Worm (Caenorhabditis elegans) whole organism, L4 larva: ENCODE results near the gene col-38.

ENCODE experiments used
- F10B5.3 ChIP-seq: sonication (generic microtip); optimal IDR thresholded peaks from 2 replicates; lab custom pipeline; 2016; ENCODE audit warnings: mild to moderate bottlenecking, missing genetic modification characterization, missing compliant biosample characterization
- F26F4.8 ChIP-seq: fragments of 200-800 bp; sonication (Bioruptor generic); conservative IDR thresholded peaks from 2 replicates; pipeline ENCODE4 v1.3.6; 2022; ENCODE audit warnings: missing genetic modification characterization, missing compliant biosample characterization
- F37D6.2 ChIP-seq: sonication (generic microtip); optimal IDR thresholded peaks from 2 replicates; lab custom pipeline; 2016; ENCODE audit warnings: mild to moderate bottlenecking, missing genetic modification characterization, missing compliant biosample characterization
- F49E8.2 ChIP-seq: sonication (generic microtip); optimal IDR thresholded peaks from 2 replicates; lab custom pipeline; 2016; ENCODE audit warnings: missing compliant biosample characterization, mild to moderate bottlenecking, missing genetic modification characterization, borderline replicate concordance
- R02D3.7 ChIP-seq: fragments of 150-350 bp; sonication (generic microtip); optimal IDR thresholded peaks from 3 replicates; lab custom pipeline; 2014; ENCODE audit warnings: missing biosample characterization, missing genetic modification characterization
- T26A8.4 ChIP-seq: fragments of 200-800 bp; sonication (Bioruptor generic); IDR thresholded peaks from 2 replicates; pipeline ENCODE4 v1.3.6; 2022; ENCODE audit warnings: missing genetic modification characterization, missing compliant biosample characterization
- Y48G9A.11 ChIP-seq: fragments of 200-800 bp; sonication (Bioruptor generic); IDR thresholded peaks from 2 replicates; pipeline ENCODE4 v1.3.6; 2022; ENCODE audit warnings: missing genetic modification reagents, missing genetic modification characterization, missing compliant biosample characterization
- Y75B8A.6 ChIP-seq: fragments of 200-800 bp; sonication (Bioruptor generic); IDR thresholded peaks from 2 replicates; pipeline ENCODE4 v1.3.6; 2022; ENCODE audit warnings: missing genetic modification reagents, missing genetic modification characterization, missing compliant biosample characterization
- ZK546.5 ChIP-seq, 2 experiments: sonication (generic microtip); optimal IDR thresholded peaks; 2 replicates each; lab custom pipeline; 2017; ENCODE audit warnings: missing biosample characterization in 2 of 2, missing genetic modification characterization in 2 of 2
- aha-1 ChIP-seq: fragments of 150-350 bp; peaks from one replicate; lab custom pipeline; 2014; ENCODE audit warnings: missing biosample characterization, missing genetic modification characterization
- arid-1 ChIP-seq: fragments of 200-800 bp; sonication (Bioruptor generic); conservative IDR thresholded peaks from 2 replicates; pipeline ENCODE4 v1.3.6; 2022; ENCODE audit warnings: missing genetic modification reagents, missing genetic modification characterization, missing compliant biosample characterization
- attf-4 ChIP-seq: sonication (generic microtip); optimal IDR thresholded peaks from 3 replicates; lab custom pipeline; 2017; ENCODE audit warnings: missing biosample characterization, missing genetic modification characterization
- ceh-32 ChIP-seq: sonication (generic microtip); optimal IDR thresholded peaks from 2 replicates; lab custom pipeline; 2016; ENCODE audit warnings: mild to moderate bottlenecking, missing genetic modification characterization, missing compliant biosample characterization; ENCODE audit not compliant: poor library complexity
- ceh-44 ChIP-seq: fragments of 200-800 bp; sonication (Bioruptor generic); IDR thresholded peaks from 2 replicates; pipeline ENCODE4 v1.3.6; 2022; ENCODE audit warnings: missing genetic modification reagents, missing genetic modification characterization, missing compliant biosample characterization
- ceh-62 ChIP-seq: sonication (generic microtip); optimal IDR thresholded peaks from 2 replicates; lab custom pipeline; 2017; ENCODE audit warnings: missing biosample characterization, missing genetic modification characterization
- daf-19 ChIP-seq: fragments of 200-800 bp; sonication (Bioruptor generic); conservative IDR thresholded peaks from 2 replicates; pipeline ENCODE4 v1.3.6; 2022; ENCODE audit warnings: missing genetic modification characterization, missing compliant biosample characterization
- dmd-6 ChIP-seq: fragments of 200-800 bp; sonication (Bioruptor generic); IDR thresholded peaks from 2 replicates; pipeline ENCODE4 v1.3.6; 2022; ENCODE audit warnings: missing genetic modification reagents, missing genetic modification characterization, missing compliant biosample characterization
- dmd-9 ChIP-seq: fragments of 200-800 bp; sonication (Bioruptor generic); IDR thresholded peaks from 2 replicates; pipeline ENCODE4 v1.3.6; 2022; ENCODE audit warnings: missing genetic modification reagents, missing genetic modification characterization, missing compliant biosample characterization
- dpl-1 ChIP-seq: fragments of 150-350 bp; optimal IDR thresholded peaks from 2 replicates; lab custom pipeline; 2014; ENCODE audit warnings: missing biosample characterization, missing genetic modification reagents, missing genetic modification characterization
- dve-1 ChIP-seq: sonication (generic microtip); optimal IDR thresholded peaks from 2 replicates; lab custom pipeline; 2017; ENCODE audit warnings: antibody characterized with exemption, mild to moderate bottlenecking, missing genetic modification characterization, missing compliant biosample characterization; ENCODE audit not compliant: insufficient read depth
- egl-43 ChIP-seq: fragments of 200-800 bp; sonication (Bioruptor generic); IDR thresholded peaks from 2 replicates; pipeline ENCODE4 v1.3.6; 2022; ENCODE audit warnings: missing genetic modification reagents, missing genetic modification characterization, missing compliant biosample characterization
- fkh-10 ChIP-seq: fragments of 150-350 bp; optimal IDR thresholded peaks from 2 replicates; lab custom pipeline; 2014; ENCODE audit warnings: missing biosample characterization, missing genetic modification reagents, missing genetic modification characterization
- hlh-11 ChIP-seq: fragments of 200-800 bp; sonication (Bioruptor generic); optimal IDR thresholded peaks from 2 replicates; lab custom pipeline; 2018; ENCODE audit warnings: mild to moderate bottlenecking, missing genetic modification characterization, missing compliant biosample characterization
- jun-1 ChIP-seq: fragments of 150-350 bp; optimal IDR thresholded peaks from 2 replicates; lab custom pipeline; 2014; ENCODE audit warnings: missing biosample characterization, missing genetic modification reagents, missing genetic modification characterization
- lin-13 ChIP-seq: fragments of 150-350 bp; optimal IDR thresholded peaks from 2 replicates; lab custom pipeline; 2014; ENCODE audit warnings: missing biosample characterization, missing genetic modification reagents, missing genetic modification characterization
- lin-15B ChIP-seq: fragments of 150-350 bp; sonication (generic microtip); optimal IDR thresholded peaks from 3 replicates; lab custom pipeline; 2014; ENCODE audit warnings: missing biosample characterization, missing genetic modification characterization
- mdl-1 ChIP-seq, 2 experiments: fragments of 150-350 bp in 1 of 2; sonication (generic microtip) in 1 of 2; optimal IDR thresholded peaks; 2 replicates each; lab custom pipeline; 2014 to 2017; ENCODE audit warnings: missing biosample characterization in 2 of 2, missing genetic modification characterization in 2 of 2
- mes-2 ChIP-seq: sonication (generic microtip); optimal IDR thresholded peaks from 2 replicates; lab custom pipeline; 2016; ENCODE audit warnings: missing genotype, mild to moderate bottlenecking, missing genetic modification characterization, missing compliant biosample characterization; ENCODE audit not compliant: poor library complexity, severe bottlenecking
- mxl-2 ChIP-seq: fragments of 200-800 bp; sonication (Bioruptor generic); conservative IDR thresholded peaks from 2 replicates; pipeline ENCODE4 v1.3.6; 2022; ENCODE audit warnings: missing genetic modification reagents, missing genetic modification characterization, missing compliant biosample characterization
- nhr-10 ChIP-seq: fragments of 150-350 bp; optimal IDR thresholded peaks from 2 replicates; lab custom pipeline; 2014; ENCODE audit warnings: missing biosample characterization, missing genetic modification characterization
- nhr-11 ChIP-seq: fragments of 150-350 bp; optimal IDR thresholded peaks from 2 replicates; lab custom pipeline; 2014; ENCODE audit warnings: missing biosample characterization, missing genetic modification characterization
- nhr-111 ChIP-seq: fragments of 200-800 bp; sonication (Bioruptor generic); optimal IDR thresholded peaks from 2 replicates; lab custom pipeline; 2018; ENCODE audit warnings: mild to moderate bottlenecking, missing genetic modification characterization, missing compliant biosample characterization
- nhr-42 ChIP-seq: fragments of 200-800 bp; sonication (Bioruptor generic); IDR thresholded peaks from 2 replicates; pipeline ENCODE4 v1.3.6; 2022; ENCODE audit warnings: missing genetic modification characterization, missing compliant biosample characterization
- nhr-48 ChIP-seq: sonication (generic microtip); optimal IDR thresholded peaks from 2 replicates; lab custom pipeline; 2016; ENCODE audit warnings: mild to moderate bottlenecking, missing genetic modification characterization, missing compliant biosample characterization
- nhr-6 ChIP-seq: fragments of 150-350 bp; optimal IDR thresholded peaks from 2 replicates; lab custom pipeline; 2014; ENCODE audit warnings: missing biosample characterization, missing genetic modification characterization
- nhr-76 ChIP-seq: fragments of 150-350 bp; optimal IDR thresholded peaks from 2 replicates; lab custom pipeline; 2014; ENCODE audit warnings: missing biosample characterization, missing genetic modification characterization
- pha-4 ChIP-seq, 2 experiments: fragments of 150-350 bp in 1 of 2; fragments of 200-800 bp in 1 of 2; sonication (Bioruptor generic) in 1 of 2; IDR thresholded peaks in 1 of 2; optimal IDR thresholded peaks in 1 of 2; 2 replicates each; pipeline versions ENCODE4 v1.3.6 to Lab custom; 2014 to 2022; ENCODE audit warnings: missing genetic modification characterization in 2 of 2, missing genetic modification reagents in 2 of 2, missing biosample characterization in 1 of 2, missing compliant biosample characterization in 1 of 2
- rbr-2 ChIP-seq: sonication (generic microtip); optimal IDR thresholded peaks from 2 replicates; lab custom pipeline; 2016; ENCODE audit warnings: missing genotype, missing genetic modification characterization, missing compliant biosample characterization
- snpc-4 ChIP-seq: fragments of 150-350 bp; optimal IDR thresholded peaks from 2 replicates; lab custom pipeline; 2014; ENCODE audit warnings: missing biosample characterization, missing genetic modification characterization
- spr-3 ChIP-seq: fragments of 200-800 bp; sonication (Bioruptor generic); optimal IDR thresholded peaks from 2 replicates; lab custom pipeline; 2018; ENCODE audit warnings: mild to moderate bottlenecking, missing genetic modification characterization, missing compliant biosample characterization
- tag-97 ChIP-seq: fragments of 200-800 bp; sonication (Bioruptor generic); IDR thresholded peaks from 2 replicates; pipeline ENCODE4 v1.3.6; 2022; ENCODE audit warnings: missing genetic modification characterization, missing compliant biosample characterization
- unc-130 ChIP-seq: sonication (generic microtip); optimal IDR thresholded peaks from 2 replicates; lab custom pipeline; 2016; ENCODE audit warnings: missing genetic modification reagents, missing genetic modification characterization, missing compliant biosample characterization
- unc-39 ChIP-seq: sonication (generic microtip); optimal IDR thresholded peaks from 2 replicates; lab custom pipeline; 2017; ENCODE audit warnings: missing biosample characterization, missing genetic modification characterization
- unc-62 ChIP-seq, 3 experiments: fragments of 150-350 bp in 1 of 3; sonication (generic microtip); optimal IDR thresholded peaks in 2 of 3; peaks in 1 of 3; 1 replicate in 1 of 3; 2 replicates in 2 of 3; lab custom pipeline; 2014 to 2017; ENCODE audit warnings: missing biosample characterization in 3 of 3, missing genetic modification characterization in 3 of 3, missing genetic modification reagents in 3 of 3, missing genotype in 1 of 3
- vab-7 ChIP-seq: fragments of 200-800 bp; sonication (Bioruptor generic); IDR thresholded peaks from 2 replicates; pipeline ENCODE4 v1.3.6; 2022; ENCODE audit warnings: missing genetic modification reagents, missing genetic modification characterization, missing compliant biosample characterization
- zfp-3 ChIP-seq: fragments of 200-800 bp; sonication (Bioruptor generic); conservative IDR thresholded peaks from 2 replicates; pipeline ENCODE4 v1.3.6; 2022; ENCODE audit warnings: missing genetic modification reagents, missing genetic modification characterization, missing compliant biosample characterization

Gene col-38

ce11 chrII:8603567-8604359, 34.9 kb upstream of the col-38 start, which contains the start of gene suf-1 (continued):
- no peak for TF ChIP-seq mxl-2 (GFP tag; lab: Robert Waterston, UW)
- no peak for TF ChIP-seq F37D6.2 (tag; lab: Kevin White, UChicago)
- TF ChIP-seq vab-7 (GFP tag; lab: Robert Waterston, UW), result 0 out of 2 replicates have a peak, but pooled peaks have one; percentile 13
- no peak for TF ChIP-seq nhr-11
- peak; percentile 72 for TF ChIP-seq attf-4 (tag; lab: Kevin White, UChicago)
- no peak for TF ChIP-seq lin-15B (tag; lab: Kevin White, UChicago)
- no peak for TF ChIP-seq jun-1 (tag; lab: Kevin White, UChicago)
- TF ChIP-seq fkh-10, result no peak
- no peak for TF ChIP-seq mdl-1 (tag; optimal IDR thresholded peaks at IDR 0.05; lab: Kevin White, UChicago)

- no peak for TF ChIP-seq nhr-42 (GFP tag; lab: Robert Waterston, UW)
- TF ChIP-seq snpc-4, result no peak
- TF ChIP-seq dmd-6 (GFP tag; lab: Robert Waterston, UW), result no peak
- TF ChIP-seq tag-97 (GFP tag; lab: Robert Waterston, UW), result no peak
- no peak for TF ChIP-seq unc-39
- TF ChIP-seq hlh-11, result peak; percentile 28
- TF ChIP-seq dmd-9 (GFP tag; lab: Robert Waterston, UW), result no peak
- TF ChIP-seq arid-1 (GFP tag; lab: Robert Waterston, UW), result no peak
- TF ChIP-seq daf-19, result no peak
- TF ChIP-seq dve-1, result no peak
- no peak for TF ChIP-seq R02D3.7
- no peak for TF ChIP-seq egl-43 (GFP tag; lab: Robert Waterston, UW)
- TF ChIP-seq nhr-6, result peak; percentile 15
- no peak for TF ChIP-seq ceh-44 (GFP tag; lab: Robert Waterston, UW)
- peak; percentile 78 for TF ChIP-seq mes-2 (tag; lab: Kevin White, UChicago)
- TF ChIP-seq zfp-3 (GFP tag; lab: Robert Waterston, UW), result no peak
- no peak for TF ChIP-seq unc-62 (GFP tag; optimal IDR thresholded peaks at IDR 0.05 in 1 of 2; lab: Kevin White, UChicago)
- no peak for TF ChIP-seq unc-62 (tag; optimal IDR thresholded peaks at IDR 0.05; lab: Kevin White, UChicago)
- TF ChIP-seq ceh-62 (tag; lab: Kevin White, UChicago), result no peak
- no peak for TF ChIP-seq nhr-76 (tag; lab: Kevin White, UChicago)
- no peak for TF ChIP-seq nhr-111 (GFP tag; lab: Kevin White, UChicago)
- no peak for TF ChIP-seq ceh-32 (tag; lab: Kevin White, UChicago)
- peak; percentile 61 for TF ChIP-seq aha-1 (tag; lab: Kevin White, UChicago)
- 0 out of 2 replicates have a peak, but pooled peaks have one; percentile 11 for TF ChIP-seq T26A8.4 (GFP tag; lab: Robert Waterston, UW)
- no peak for TF ChIP-seq ZK546.5 (tag; optimal IDR thresholded peaks at IDR 0.05; lab: Kevin White, UChicago)
- no peak for TF ChIP-seq lin-13
- TF ChIP-seq vab-7 (GFP tag; lab: Robert Waterston, UW), result no peak
- TF ChIP-seq F26F4.8, result no peak
- no peak for TF ChIP-seq unc-130 (GFP tag; lab: Kevin White, UChicago)
- TF ChIP-seq Y48G9A.11 (GFP tag; lab: Robert Waterston, UW), result no peak
- peak; percentile 70 for TF ChIP-seq dpl-1
- no peak for TF ChIP-seq nhr-10 (tag; lab: Kevin White, UChicago)
- TF ChIP-seq pha-4 (GFP tag; IDR thresholded peaks at IDR 0.05; lab: Robert Waterston, UW), result no peak
- no peak for TF ChIP-seq pha-4 (tag; optimal IDR thresholded peaks at IDR 0.05; lab: Kevin White, UChicago)
- peak; percentile 23 for TF ChIP-seq nhr-11
- TF ChIP-seq spr-3 (GFP tag; lab: Kevin White, UChicago), result no peak
- no peak for TF ChIP-seq F10B5.3 (tag; lab: Kevin White, UChicago)
- peak; percentile 24 for TF ChIP-seq fkh-10
- peak; percentile 32 for TF ChIP-seq rbr-2
- no peak for TF ChIP-seq Y75B8A.6 (GFP tag; lab: Robert Waterston, UW)
- TF ChIP-seq F49E8.2, result no peak
- TF ChIP-seq nhr-48 (tag; lab: Kevin White, UChicago), result no peak
- TF ChIP-seq mxl-2 (GFP tag; lab: Robert Waterston, UW), result no peak
Observed at ce11 chrII:8602337-8602944, 33.6 kb upstream of the col-38 start, which contains the start of the genes cpf-1 and rpl-26. cpf-1 (minus strand) TSS chrII:8602440. rpl-26 (plus strand) TSS chrII:8602785.
